Fruit fly (Drosophila melanogaster): Measurements from ENCODE around the gene pasi1.

pasi1 gene

DNA sequence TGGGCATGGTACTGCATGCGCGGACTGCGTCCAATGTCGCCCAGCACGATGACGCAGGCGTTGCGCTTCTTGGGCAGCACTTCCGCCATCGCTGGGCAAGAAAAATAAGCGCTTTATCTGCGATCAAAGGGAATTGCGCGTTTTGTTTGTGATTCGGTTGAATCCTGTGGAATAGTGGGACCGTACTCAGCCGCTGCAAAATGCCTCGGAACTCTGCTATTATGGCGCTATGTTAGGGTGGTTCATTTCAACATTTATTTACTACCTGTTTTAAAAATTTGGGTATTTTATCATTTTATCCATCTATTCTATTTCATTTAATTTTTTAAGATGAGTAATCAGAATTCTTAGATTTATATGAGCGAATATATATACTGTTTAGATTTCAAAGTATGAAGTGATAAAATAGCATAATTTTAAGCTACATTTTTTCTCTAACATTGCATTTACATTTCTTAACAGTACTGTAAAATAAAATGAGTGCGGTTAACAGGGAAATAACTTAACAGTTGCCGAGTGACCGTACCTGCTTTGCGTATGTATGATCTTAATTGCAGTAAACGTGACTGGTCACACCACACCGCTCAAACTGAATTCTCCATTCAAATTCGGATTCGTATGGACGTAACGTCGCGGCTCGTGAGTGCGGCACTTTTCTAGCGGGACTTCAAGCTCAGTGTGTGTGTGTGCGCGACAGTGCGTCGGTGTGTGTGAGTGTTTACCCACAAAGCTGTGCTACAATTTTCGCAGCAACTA lies 16.3 kb downstream of the pasi1 start, which contains the start of the genes Alg1 and tinc (continued):
- TF ChIP-seq ab (GFP tag; optimal IDR thresholded peaks at IDR 0.05) (no peak), CG12236 (GFP tag; optimal IDR thresholded peaks at IDR 0.05) (no peak), CG33557 (GFP tag; optimal IDR thresholded peaks at IDR 0.05) (peak; percentile 55), CG17361 (GFP tag; IDR thresholded peaks at IDR 0.05) (peak; percentile 72; the same call in 2 of the 3 replicates), pfk (GFP tag; optimal IDR thresholded peaks at IDR 0.05) (no peak), CG2199 (GFP tag; IDR thresholded peaks at IDR 0.05) (no peak), ken (GFP tag; IDR thresholded peaks at IDR 0.05) (peak; percentile 15; the same call in 1 of the 3 replicates), h (optimal IDR thresholded peaks at IDR 0.05) (no peak), fru (optimal IDR thresholded peaks at IDR 0.05) (no peak), fu2 (GFP tag; optimal IDR thresholded peaks at IDR 0.05) (no peak), CG18619 (GFP tag; optimal IDR thresholded peaks at IDR 0.05) (peak; percentile 42), CG8290 (GFP tag; optimal IDR thresholded peaks at IDR 0.05) (no peak), CG8290 (tag; optimal IDR thresholded peaks at IDR 0.05) (peak in 1 of 2 experiments; percentile 69), Bgb (GFP tag; IDR thresholded peaks at IDR 0.05; ENCODE audit: partially characterized antibody) (peak; percentile 50), CG12391 (tag; optimal IDR thresholded peaks at IDR 0.05) (peak; percentile 88), gcm2 (GFP tag; optimal IDR thresholded peaks at IDR 0.05) (no peak), Hr39 (optimal IDR thresholded peaks at IDR 0.05) (no peak), CG17568 (GFP tag; optimal IDR thresholded peaks at IDR 0.05) (peak; percentile 97), mam (GFP tag; optimal IDR thresholded peaks at IDR 0.05) (peak; percentile 55), Med (GFP tag) (peak; percentile 75), CG4820 (GFP tag; optimal IDR thresholded peaks at IDR 0.05) (peak; percentile 23), Dbx (GFP tag; IDR thresholded peaks at IDR 0.05) (peak; percentile 19; the same call in 1 of the 3 replicates), CG2712 (tag; optimal IDR thresholded peaks at IDR 0.05) (peak; percentile 77), CG12104 (GFP tag; optimal IDR thresholded peaks at IDR 0.05) (no peak), CG13624 (GFP tag; optimal IDR thresholded peaks at IDR 0.05) (peak; percentile 63), NfI (GFP tag; optimal IDR thresholded peaks at IDR 0.05) (peak; percentile 40), CG3163 (GFP tag; optimal IDR thresholded peaks at IDR 0.05) (no peak), da (GFP tag; optimal IDR thresholded peaks at IDR 0.05) (peak; percentile 1), CG14965 (GFP tag; optimal IDR thresholded peaks at IDR 0.05; ENCODE audit: borderline replicate concordance) (no peak), CG31441 (GFP tag; IDR thresholded peaks at IDR 0.05) (peak; percentile 71), CoRest (tag; optimal IDR thresholded peaks at IDR 0.05) (peak; percentile 84), stc (GFP tag; IDR thresholded peaks at IDR 0.05) (peak; percentile 61; the same call in 1 of the 2 replicates), Lim3 (GFP tag; IDR thresholded peaks at IDR 0.05) (no peak), CG8924 (tag; optimal IDR thresholded peaks at IDR 0.05) (peak; percentile 74), CG10462 (GFP tag; optimal IDR thresholded peaks at IDR 0.05) (no peak), tio (GFP tag; optimal IDR thresholded peaks at IDR 0.05) (no peak), Eip74EF (GFP tag; optimal IDR thresholded peaks at IDR 0.05) (peak in 1 of 2 experiments; percentile 43), ttk (GFP tag; IDR thresholded peaks at IDR 0.05) (no peak), CG11695 (GFP tag; IDR thresholded peaks at IDR 0.05) (peak; percentile 74), CG2120 (GFP tag; optimal IDR thresholded peaks at IDR 0.05) (peak; percentile 84), peb (GFP tag; IDR thresholded peaks at IDR 0.05) (no peak), CG14860 (GFP tag; IDR thresholded peaks at IDR 0.05; ENCODE audit: partially characterized antibody) (no peak), Antp (GFP tag; optimal IDR thresholded peaks at IDR 0.05) (no peak), CG11085 (GFP tag; IDR thresholded peaks at IDR 0.05) (peak; percentile 53; the same call in 1 of the 2 replicates), CG2889 (GFP tag; IDR thresholded peaks at IDR 0.05) (no peak), Ets97D (GFP tag; optimal IDR thresholded peaks at IDR 0.05) (peak; percentile 77), grau (tag; optimal IDR thresholded peaks at IDR 0.05) (peak; percentile 80), CG5245 (GFP tag; optimal IDR thresholded peaks at IDR 0.05) (no peak), prd (optimal IDR thresholded peaks at IDR 0.05) (no peak), prd (GFP tag; IDR thresholded peaks at IDR 0.05) (peak; percentile 56), CG33213 (GFP tag; optimal IDR thresholded peaks at IDR 0.05) (no peak), p53 (GFP tag; optimal IDR thresholded peaks at IDR 0.05) (no peak)

All from whole organism, embryonic.